Fruit fly (Drosophila melanogaster): ENCODE measurements around the gene CG16743.

Gene CG16743

DNA sequence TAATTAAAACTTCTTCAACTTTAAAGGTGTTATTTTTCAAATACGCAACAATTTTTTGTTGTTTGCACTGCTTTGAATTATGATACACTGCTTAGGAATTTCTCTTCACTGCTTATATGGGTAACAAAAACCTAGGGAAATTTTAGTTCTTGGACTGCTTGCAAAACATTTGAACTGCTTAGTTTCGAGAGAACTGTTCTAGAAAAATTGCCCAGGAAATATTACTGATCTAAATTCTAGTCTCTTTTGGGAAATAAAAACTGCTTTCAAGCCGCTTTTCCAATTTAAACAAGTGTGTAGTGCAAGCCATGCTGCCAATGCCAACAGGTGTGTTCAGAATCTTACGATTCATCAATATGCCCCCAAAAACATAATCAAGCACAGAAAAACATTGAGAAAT lies 7.6 kb upstream of the CG16743 start (continued):
- no peak for TF ChIP-seq odd (GFP tag; optimal IDR thresholded peaks at IDR 0.05)
- peak in 1 of 3 experiments; percentile 21 for TF ChIP-seq lola (GFP tag; optimal IDR thresholded peaks at IDR 0.05)
- TF ChIP-seq CG17829 (tag; optimal IDR thresholded peaks at IDR 0.05) = peak; percentile 61
- TF ChIP-seq bigmax (GFP tag; optimal IDR thresholded peaks at IDR 0.05) = no peak
- peak in 1 of 2 experiments; percentile 55 for TF ChIP-seq insv (GFP tag; optimal IDR thresholded peaks at IDR 0.05)
- peak; percentile 27 for TF ChIP-seq Asciz (GFP tag; optimal IDR thresholded peaks at IDR 0.05)
- TF ChIP-seq CG6791 (GFP tag; IDR thresholded peaks at IDR 0.05; ENCODE audit: partially characterized antibody) = peak; percentile 58; the same call in 2 of the 3 replicates
- TF ChIP-seq stwl (tag; optimal IDR thresholded peaks at IDR 0.05) = peak; percentile 93
- TF ChIP-seq lov (optimal IDR thresholded peaks at IDR 0.05) = no peak
- 0 out of 3 replicates have a peak, but pooled peaks have one; percentile 49 for TF ChIP-seq lov (GFP tag; IDR thresholded peaks at IDR 0.05)
- peak; percentile 45 for TF ChIP-seq phol (tag; optimal IDR thresholded peaks at IDR 0.05)
- peak; percentile 92 for TF ChIP-seq sd (tag; optimal IDR thresholded peaks at IDR 0.05)
- peak; percentile 4 for TF ChIP-seq Hsf (GFP tag; optimal IDR thresholded peaks at IDR 0.05)
- TF ChIP-seq Abd-B (GFP tag; optimal IDR thresholded peaks at IDR 0.05) = peak; percentile 32
- TF ChIP-seq CG15514 (GFP tag; optimal IDR thresholded peaks at IDR 0.05) = no peak
- no peak for TF ChIP-seq Hr3 (GFP tag; optimal IDR thresholded peaks at IDR 0.05)
- TF ChIP-seq CG6813 (GFP tag; optimal IDR thresholded peaks at IDR 0.05) = no peak
- TF ChIP-seq sr (GFP tag; IDR thresholded peaks at IDR 0.05) = no peak
- peak; percentile 33 for TF ChIP-seq gem (tag; optimal IDR thresholded peaks at IDR 0.05)
- TF ChIP-seq CG4820 (GFP tag; optimal IDR thresholded peaks at IDR 0.05) = peak; percentile 27
- peak; percentile 57 for TF ChIP-seq Med (GFP tag)
- peak; percentile 30 for TF ChIP-seq CG1233 (GFP tag; optimal IDR thresholded peaks at IDR 0.05)
- no peak for TF ChIP-seq pnt (GFP tag; optimal IDR thresholded peaks at IDR 0.05)
- TF ChIP-seq NfI (GFP tag; optimal IDR thresholded peaks at IDR 0.05) = peak; percentile 36
- peak; percentile 31 for TF ChIP-seq CG7839 (tag; optimal IDR thresholded peaks at IDR 0.05)
- 0 out of 2 replicates have a peak, but pooled peaks have one; percentile 8 for TF ChIP-seq bbx (GFP tag; IDR thresholded peaks at IDR 0.05; ENCODE audit: partially characterized antibody)
- TF ChIP-seq CG13424 (tag; optimal IDR thresholded peaks at IDR 0.05) = peak; percentile 32
- peak; percentile 62; the same call in 1 of the 3 replicates for TF ChIP-seq CG2199 (GFP tag; IDR thresholded peaks at IDR 0.05)
- TF ChIP-seq dm (GFP tag; optimal IDR thresholded peaks at IDR 0.05) = peak; percentile 4
- TF ChIP-seq pzg (GFP tag; optimal IDR thresholded peaks at IDR 0.05) = peak; percentile 9
- TF ChIP-seq CG14710 (tag; optimal IDR thresholded peaks at IDR 0.05) = peak; percentile 62
- TF ChIP-seq CG33213 (GFP tag; optimal IDR thresholded peaks at IDR 0.05) = peak; percentile 38
- peak; percentile 6 for TF ChIP-seq CG17359 (tag; optimal IDR thresholded peaks at IDR 0.05)
- peak; percentile 24 for TF ChIP-seq CG8388 (GFP tag; optimal IDR thresholded peaks at IDR 0.05)
- peak; percentile 36 for TF ChIP-seq CG15601 (tag; optimal IDR thresholded peaks at IDR 0.05)
- TF ChIP-seq ase (GFP tag; IDR thresholded peaks at IDR 0.05) = 0 out of 3 replicates have a peak, but pooled peaks have one; percentile 21
- TF ChIP-seq knrl (GFP tag; IDR thresholded peaks at IDR 0.05; ENCODE audit: partially characterized antibody) = peak; percentile 64; the same call in 1 of the 3 replicates
- TF ChIP-seq onecut (GFP tag; IDR thresholded peaks at IDR 0.05) = 0 out of 2 replicates have a peak, but pooled peaks have one; percentile 18
- TF ChIP-seq CG2712 (tag; optimal IDR thresholded peaks at IDR 0.05) = peak; percentile 61
- TF ChIP-seq gt (GFP tag; IDR thresholded peaks at IDR 0.05) = no peak
- no peak for TF ChIP-seq CG9797 (GFP tag; optimal IDR thresholded peaks at IDR 0.05)
- TF ChIP-seq scrt (GFP tag; optimal IDR thresholded peaks at IDR 0.05) = peak; percentile 75
- TF ChIP-seq HLHmδ (GFP tag; optimal IDR thresholded peaks at IDR 0.05) = no peak
- peak; percentile 59 for TF ChIP-seq zen (tag; optimal IDR thresholded peaks at IDR 0.05)
- peak; percentile 3 for TF ChIP-seq CG17568 (GFP tag; optimal IDR thresholded peaks at IDR 0.05)
- peak; percentile 83 for TF ChIP-seq YL-1 (GFP tag; optimal IDR thresholded peaks at IDR 0.05)
- peak; percentile 8 for TF ChIP-seq kni (GFP tag; optimal IDR thresholded peaks at IDR 0.05)
- peak; percentile 80 for TF ChIP-seq sens (GFP tag)
- TF ChIP-seq CG17361 (GFP tag; IDR thresholded peaks at IDR 0.05) = peak; percentile 44; the same call in 1 of the 3 replicates
